Fruit fly (Drosophila melanogaster): ENCODE measurements around the gene CG8664.
A peak's percentile ranks its signal among the peaks of the same experiment; 100 is the strongest.

DNA sequence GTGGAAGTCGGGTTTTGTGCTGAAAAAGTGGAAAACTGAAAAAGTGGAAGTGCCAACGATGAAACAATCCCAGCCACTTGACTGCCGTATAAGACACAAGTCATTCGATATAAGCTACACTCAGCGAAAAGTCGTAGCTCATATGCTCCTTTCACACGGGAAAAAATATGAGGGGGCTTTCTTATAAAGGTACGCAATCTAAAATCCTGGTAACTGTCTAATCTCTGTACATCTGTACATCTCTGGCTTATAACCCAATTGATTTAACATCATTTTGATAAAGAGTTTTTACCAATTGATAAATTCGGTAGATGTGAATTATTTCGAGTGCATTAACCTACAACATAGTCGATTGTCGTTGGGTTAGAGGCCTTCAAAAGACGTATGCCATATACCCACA is 7.7 kb downstream of the CG8664 start:
- TF ChIP-seq CG6854 (GFP tag; optimal IDR thresholded peaks at IDR 0.05) (no peak), CG1621 (tag; optimal IDR thresholded peaks at IDR 0.05) (no peak), topi (GFP tag; optimal IDR thresholded peaks at IDR 0.05) (no peak), dsx (GFP tag; optimal IDR thresholded peaks at IDR 0.05; ENCODE audit: poor library complexity, severe bottlenecking) (no peak), Eip78C (GFP tag) (peak; percentile 70), CG11762 (GFP tag; optimal IDR thresholded peaks at IDR 0.05; ENCODE audit: insufficient read depth) (no peak), CG3032 (tag; optimal IDR thresholded peaks at IDR 0.05) (no peak), spab (GFP tag; optimal IDR thresholded peaks at IDR 0.05) (no peak), acj6 (GFP tag; optimal IDR thresholded peaks at IDR 0.05) (no peak), Blimp-1 (GFP tag; optimal IDR thresholded peaks at IDR 0.05) (no peak)

Data from whole organism, prepupa.